Worm (Caenorhabditis elegans) whole organism, L4 larva: ENCODE results near the gene D1014.5.

Experiments
- F10B5.3 ChIP-seq: sonication (generic microtip); optimal IDR thresholded peaks from 2 replicates; lab custom pipeline; 2016; ENCODE audit warnings: mild to moderate bottlenecking, missing genetic modification characterization, missing compliant biosample characterization
- R02D3.7 ChIP-seq: fragments of 150-350 bp; sonication (generic microtip); optimal IDR thresholded peaks from 3 replicates; lab custom pipeline; 2014; ENCODE audit warnings: missing biosample characterization, missing genetic modification characterization
- aha-1 ChIP-seq: fragments of 150-350 bp; peaks from one replicate; lab custom pipeline; 2014; ENCODE audit warnings: missing biosample characterization, missing genetic modification characterization
- ceh-20 ChIP-seq: fragments of 200-800 bp; sonication (Bioruptor generic); IDR thresholded peaks from 2 replicates; pipeline ENCODE4 v1.3.6; 2022; ENCODE audit warnings: missing genetic modification reagents, missing genetic modification characterization, missing compliant biosample characterization
- lin-15B ChIP-seq: fragments of 150-350 bp; sonication (generic microtip); optimal IDR thresholded peaks from 3 replicates; lab custom pipeline; 2014; ENCODE audit warnings: missing biosample characterization, missing genetic modification characterization
- pha-4 ChIP-seq, 2 experiments: fragments of 150-350 bp in 1 of 2; fragments of 200-800 bp in 1 of 2; sonication (Bioruptor generic) in 1 of 2; IDR thresholded peaks in 1 of 2; optimal IDR thresholded peaks in 1 of 2; 2 replicates each; pipeline versions ENCODE4 v1.3.6 to Lab custom; 2014 to 2022; ENCODE audit warnings: missing genetic modification characterization in 2 of 2, missing genetic modification reagents in 2 of 2, missing biosample characterization in 1 of 2, missing compliant biosample characterization in 1 of 2
- unc-62 ChIP-seq, 3 experiments: fragments of 150-350 bp in 1 of 3; sonication (generic microtip); optimal IDR thresholded peaks in 2 of 3; peaks in 1 of 3; 1 replicate in 1 of 3; 2 replicates in 2 of 3; lab custom pipeline; 2014 to 2017; ENCODE audit warnings: missing biosample characterization in 3 of 3, missing genetic modification characterization in 3 of 3, missing genetic modification reagents in 3 of 3, missing genotype in 1 of 3

DNA sequence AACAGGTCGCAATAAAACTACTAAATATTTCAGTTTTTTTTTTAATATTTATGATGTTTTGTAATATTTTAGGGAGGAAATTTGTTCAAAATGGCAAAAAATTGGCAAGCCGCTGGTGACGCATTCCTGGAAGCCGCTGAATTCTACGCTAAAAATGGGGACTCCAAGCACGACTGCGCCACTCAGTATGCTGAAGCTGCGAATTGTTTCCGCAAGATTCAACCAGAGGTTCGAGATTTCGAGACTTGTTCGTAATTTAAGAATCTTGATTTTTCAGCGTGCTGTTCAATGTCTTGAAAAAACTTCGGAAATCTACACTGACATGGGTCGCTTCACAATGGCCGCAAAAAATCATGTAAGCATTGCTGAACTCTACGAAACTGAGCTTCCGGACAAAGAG, 8.1 kb downstream of the D1014.5 start:
- no peak for TF ChIP-seq F10B5.3 (tag; lab: Kevin White, UChicago)
- no peak for TF ChIP-seq ceh-20 (GFP tag; lab: Robert Waterston, UW)
- no peak for TF ChIP-seq R02D3.7
- TF ChIP-seq aha-1 (tag; lab: Kevin White, UChicago) = no peak
- no peak for TF ChIP-seq pha-4 (GFP tag; IDR thresholded peaks at IDR 0.05; lab: Robert Waterston, UW)
- no peak for TF ChIP-seq pha-4 (tag; optimal IDR thresholded peaks at IDR 0.05; lab: Kevin White, UChicago)
- no peak for TF ChIP-seq unc-62 (GFP tag; optimal IDR thresholded peaks at IDR 0.05 in 1 of 2; lab: Kevin White, UChicago)
- no peak for TF ChIP-seq unc-62 (tag; optimal IDR thresholded peaks at IDR 0.05; lab: Kevin White, UChicago)
- no peak for TF ChIP-seq lin-15B (tag; lab: Kevin White, UChicago)
